Worm (Caenorhabditis elegans) whole organism, L1 larva: ENCODE measurements around the gene Y82E9BR.20.

ENCODE experiments used
- aly-2 ChIP-seq: fragments of 150-350 bp; optimal IDR thresholded peaks from 2 replicates; lab custom pipeline; 2014; ENCODE audit warnings: missing biosample characterization, missing genetic modification characterization
- ceh-82 ChIP-seq, 3 experiments: fragments of 150-350 bp in 1 of 3; sonication (generic microtip) in 2 of 3; optimal IDR thresholded peaks; 2 replicates each; lab custom pipeline; 2014 to 2017; ENCODE audit warnings: missing biosample characterization in 3 of 3, missing genetic modification characterization in 3 of 3
- egl-27 ChIP-seq, 2 experiments: fragments of 150-350 bp in 1 of 2; sonication (generic microtip); optimal IDR thresholded peaks; 3 replicates each; lab custom pipeline; 2017 to 2018; ENCODE audit warnings: missing biosample characterization in 2 of 2, missing genetic modification characterization in 2 of 2, missing genetic modification reagents in 2 of 2
- isw-1 ChIP-seq: fragments of 200-800 bp; sonication (Bioruptor generic); IDR thresholded peaks from 2 replicates; pipeline ENCODE4 v1.3.6; 2022; ENCODE audit warnings: missing genetic modification characterization, missing compliant biosample characterization
- nhr-77 ChIP-seq: fragments of 150-350 bp; optimal IDR thresholded peaks from 2 replicates; lab custom pipeline; 2014; ENCODE audit warnings: missing biosample characterization, missing genetic modification characterization
- pag-3 ChIP-seq: sonication (generic microtip); optimal IDR thresholded peaks from 2 replicates; lab custom pipeline; 2017; ENCODE audit warnings: missing genetic modification characterization, mild to moderate bottlenecking, missing compliant biosample characterization, antibody characterized with exemption, borderline replicate concordance; ENCODE audit not compliant: insufficient read depth
- vab-15 ChIP-seq: sonication (generic microtip); optimal IDR thresholded peaks from 2 replicates; lab custom pipeline; 2017; ENCODE audit warnings: missing genotype, mild to moderate bottlenecking, missing genetic modification characterization, missing compliant biosample characterization
- zag-1 ChIP-seq: fragments of 150-350 bp; optimal IDR thresholded peaks from 2 replicates; lab custom pipeline; 2014; ENCODE audit warnings: missing biosample characterization, missing genetic modification characterization
- zip-4 ChIP-seq: fragments of 200-800 bp; sonication (Bioruptor generic); optimal IDR thresholded peaks from 2 replicates; lab custom pipeline; 2018; ENCODE audit warnings: mild to moderate bottlenecking, missing genetic modification characterization, moderate library complexity, missing compliant biosample characterization

DNA sequence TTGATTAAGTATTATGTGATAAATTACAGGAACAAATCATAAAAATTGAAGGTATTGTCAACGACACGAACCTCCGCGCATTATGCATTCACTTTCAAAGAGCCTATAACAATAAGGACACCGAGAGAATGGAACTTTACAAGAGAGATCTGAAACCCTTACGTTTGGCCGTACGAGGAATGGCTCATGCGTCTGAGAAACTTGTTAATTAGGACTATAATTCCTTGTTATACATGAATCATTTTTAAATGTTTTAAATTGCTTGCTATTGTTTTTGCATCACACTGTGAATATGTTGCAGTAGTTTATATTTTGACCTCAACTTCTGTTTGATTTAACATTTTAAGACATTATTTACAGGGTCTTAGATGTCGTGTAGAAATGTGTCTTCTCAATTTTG lies 28.9 kb downstream of the Y82E9BR.20 start, which contains the start of gene pals-18:
- no peak for TF ChIP-seq isw-1 (GFP tag; lab: Robert Waterston, UW)
- TF ChIP-seq ceh-82 (tag; optimal IDR thresholded peaks at IDR 0.05; lab: Kevin White, UChicago), result no peak
- TF ChIP-seq egl-27 (tag; optimal IDR thresholded peaks at IDR 0.05; lab: Kevin White, UChicago), result no peak
- TF ChIP-seq aly-2, result no peak
- TF ChIP-seq pag-3 (tag; lab: Kevin White, UChicago), result no peak
- TF ChIP-seq nhr-77 (tag; lab: Kevin White, UChicago), result no peak
- TF ChIP-seq vab-15 (tag; lab: Kevin White, UChicago), result no peak
- TF ChIP-seq zip-4 (GFP tag; lab: Kevin White, UChicago), result no peak
- TF ChIP-seq zag-1, result no peak
